Fruit fly (Drosophila melanogaster) whole organism, embryonic: ENCODE measurements around the gene CG11912.

ENCODE experiments used
- B-H1 ChIP-seq: fragments of 200-800 bp; sonication (Bioruptor generic); IDR thresholded peaks from 3 replicates; pipeline ENCODE4 v1.3.6; 2022; ENCODE audit warnings: missing biosample characterization, missing genetic modification characterization
- Blimp-1 ChIP-seq: fragments of 200-800 bp; sonication (Bioruptor generic); optimal IDR thresholded peaks from 3 replicates; lab custom pipeline; 2018; ENCODE audit warnings: missing biosample characterization, missing genetic modification characterization, mild to moderate bottlenecking, moderate library complexity, missing genetic modification reagents
- CG10543 ChIP-seq: fragments of 200-800 bp; sonication (Bioruptor generic); optimal IDR thresholded peaks from 3 replicates; lab custom pipeline; 2017; ENCODE audit warnings: missing biosample characterization, mild to moderate bottlenecking, missing genetic modification characterization, moderate library complexity
- CG11504 ChIP-seq: fragments of 200-800 bp; sonication (Bioruptor generic); optimal IDR thresholded peaks from 3 replicates; lab custom pipeline; 2019; ENCODE audit warnings: missing biosample characterization, mild to moderate bottlenecking, missing genetic modification characterization, moderate library complexity
- CG12744 ChIP-seq: fragments of 200-800 bp; sonication (Bioruptor generic); optimal IDR thresholded peaks from 2 replicates; lab custom pipeline; 2016; ENCODE audit warnings: missing biosample characterization, missing genetic modification characterization
- CG12942 ChIP-seq: fragments of 200-800 bp; sonication (Bioruptor generic); optimal IDR thresholded peaks from 3 replicates; lab custom pipeline; 2016; ENCODE audit warnings: missing biosample characterization, missing genetic modification characterization
- CG13894 ChIP-seq: fragments of 200-800 bp; sonication (Bioruptor generic); optimal IDR thresholded peaks from 3 replicates; lab custom pipeline; 2018; ENCODE audit warnings: missing biosample characterization, mild to moderate bottlenecking, missing genetic modification characterization, moderate library complexity
- CG15514 ChIP-seq: fragments of 200-800 bp; sonication (Bioruptor generic); optimal IDR thresholded peaks from 3 replicates; lab custom pipeline; 2017; ENCODE audit warnings: missing biosample characterization, missing genetic modification characterization, mild to moderate bottlenecking, moderate library complexity, missing genetic modification reagents
- CG15601 ChIP-seq: fragments of 200-800 bp; sonication (Bioruptor generic); optimal IDR thresholded peaks from 3 replicates; lab custom pipeline; 2019; ENCODE audit warnings: missing biosample characterization, mild to moderate bottlenecking, missing genetic modification characterization, moderate library complexity
- CG18599 ChIP-seq: fragments of 200-800 bp; sonication (Bioruptor generic); optimal IDR thresholded peaks from 3 replicates; lab custom pipeline; 2017; ENCODE audit warnings: missing biosample characterization, missing genetic modification characterization, mild to moderate bottlenecking, moderate library complexity, missing genetic modification reagents
- CG34376 ChIP-seq: fragments of 200-800 bp; sonication (Bioruptor generic); optimal IDR thresholded peaks from 2 replicates; lab custom pipeline; 2018; ENCODE audit warnings: missing biosample characterization, mild to moderate bottlenecking, missing genetic modification characterization
- CG6654 ChIP-seq: fragments of 200-800 bp; sonication (Bioruptor generic); optimal IDR thresholded peaks from 2 replicates; lab custom pipeline; 2017; ENCODE audit warnings: missing biosample characterization, mild to moderate bottlenecking, missing genetic modification characterization
- CG7556 ChIP-seq: fragments of 200-800 bp; sonication (Bioruptor generic); optimal IDR thresholded peaks from 2 replicates; lab custom pipeline; 2017; ENCODE audit warnings: missing biosample characterization, mild to moderate bottlenecking, missing genetic modification characterization
- CG9437 ChIP-seq: fragments of 200-800 bp; sonication (Bioruptor generic); optimal IDR thresholded peaks from 2 replicates; lab custom pipeline; 2018; ENCODE audit warnings: missing biosample characterization, mild to moderate bottlenecking, missing genetic modification characterization
- D19A ChIP-seq: fragments of 200-800 bp; optimal IDR thresholded peaks from 3 replicates; lab custom pipeline; 2019; ENCODE audit warnings: missing biosample characterization, mild to moderate bottlenecking, missing genetic modification characterization, moderate library complexity
- Deaf1 ChIP-seq: fragments of 200-800 bp; optimal IDR thresholded peaks from 3 replicates; lab custom pipeline; 2019; ENCODE audit warnings: missing biosample characterization, mild to moderate bottlenecking, missing genetic modification characterization, moderate library complexity
- Doc3 ChIP-seq: fragments of 200-800 bp; sonication (Bioruptor generic); IDR thresholded peaks from 3 replicates; pipeline ENCODE4 v1.3.6; 2022; ENCODE audit warnings: missing biosample characterization, missing genetic modification characterization; ENCODE audit not compliant: partially characterized antibody
- Elba2 ChIP-seq: fragments of 200-800 bp; sonication (Bioruptor generic); optimal IDR thresholded peaks from 3 replicates; lab custom pipeline; 2016; ENCODE audit warnings: missing biosample characterization, missing genetic modification characterization
- Ets65A ChIP-seq: fragments of 200-800 bp; sonication (Bioruptor generic); peaks from one replicate; lab custom pipeline; 2016; ENCODE audit warnings: missing biosample characterization, missing genetic modification characterization
- Fer1 ChIP-seq: fragments of 200-800 bp; sonication (Bioruptor generic); optimal IDR thresholded peaks from 2 replicates; lab custom pipeline; 2017; ENCODE audit warnings: missing biosample characterization, mild to moderate bottlenecking, missing genetic modification characterization
- Nf-YB ChIP-seq: fragments of 200-800 bp; sonication (Bioruptor generic); optimal IDR thresholded peaks from 3 replicates; lab custom pipeline; 2019; ENCODE audit warnings: missing biosample characterization, mild to moderate bottlenecking, missing genetic modification characterization, moderate library complexity
- Nf-YC ChIP-seq: fragments of 200-800 bp; optimal IDR thresholded peaks from 3 replicates; lab custom pipeline; 2019; ENCODE audit warnings: missing biosample characterization, mild to moderate bottlenecking, missing genetic modification characterization, moderate library complexity
- NfI ChIP-seq: fragments of 200-800 bp; sonication (Bioruptor generic); optimal IDR thresholded peaks from 3 replicates; lab custom pipeline; 2018; ENCODE audit warnings: missing biosample characterization, mild to moderate bottlenecking, missing genetic modification characterization, moderate library complexity
- PHDP ChIP-seq: fragments of 200-800 bp; sonication (Bioruptor generic); optimal IDR thresholded peaks from 3 replicates; lab custom pipeline; 2018; ENCODE audit warnings: missing biosample characterization, mild to moderate bottlenecking, missing genetic modification characterization, moderate library complexity
- Scr ChIP-seq: fragments of 200-800 bp; sonication (Bioruptor generic); IDR thresholded peaks from 2 replicates; pipeline ENCODE4 v1.3.6; 2022; ENCODE audit warnings: missing biosample characterization, missing genetic modification characterization; ENCODE audit not compliant: partially characterized antibody
- Trl ChIP-seq, 3 experiments: fragments of >200 bp in 2 of 3; fragments of 200-800 bp in 1 of 3; sonication (Bioruptor generic) in 1 of 3; optimal IDR thresholded peaks; 2 replicates in 1 of 3; 3 replicates in 2 of 3; lab custom pipeline; 2016 to 2017; ENCODE audit warnings: missing biosample characterization in 1 of 3, missing genetic modification characterization in 1 of 3
- abd-A ChIP-seq: fragments of 200-800 bp; sonication (Bioruptor generic); optimal IDR thresholded peaks from 3 replicates; lab custom pipeline; 2019; ENCODE audit warnings: missing biosample characterization, mild to moderate bottlenecking, missing genetic modification characterization, moderate library complexity
- ato ChIP-seq: fragments of 200-800 bp; sonication (Bioruptor generic); IDR thresholded peaks from 2 replicates; pipeline ENCODE4 v1.3.6; 2022; ENCODE audit warnings: missing biosample characterization, missing genetic modification characterization; ENCODE audit not compliant: partially characterized antibody
- caup ChIP-seq: fragments of 200-800 bp; sonication (Bioruptor generic); optimal IDR thresholded peaks from 3 replicates; lab custom pipeline; 2017; ENCODE audit warnings: missing biosample characterization, mild to moderate bottlenecking, missing genetic modification characterization, moderate library complexity; ENCODE audit not compliant: severe bottlenecking
- cwo ChIP-seq: fragments of 200-800 bp; sonication (Bioruptor generic); optimal IDR thresholded peaks from 3 replicates; lab custom pipeline; 2017; ENCODE audit warnings: missing biosample characterization, missing genetic modification characterization, mild to moderate bottlenecking, moderate library complexity, missing genetic modification reagents
- ewg ChIP-seq: fragments of 200-800 bp; sonication (Bioruptor generic); optimal IDR thresholded peaks from 3 replicates; lab custom pipeline; 2017; ENCODE audit warnings: mild to moderate bottlenecking, missing biosample characterization, missing genetic modification reagents, missing genetic modification characterization
- exex ChIP-seq: fragments of 200-800 bp; sonication (Bioruptor generic); optimal IDR thresholded peaks from 4 replicates; lab custom pipeline; 2018; ENCODE audit warnings: missing biosample characterization, mild to moderate bottlenecking, missing genetic modification characterization, moderate library complexity
- gfzf ChIP-seq: fragments of 200-800 bp; sonication (Bioruptor generic); optimal IDR thresholded peaks from 2 replicates; lab custom pipeline; 2016; ENCODE audit warnings: missing biosample characterization, mild to moderate bottlenecking, missing genetic modification characterization, moderate library complexity
- gsb ChIP-seq: fragments of 200-800 bp; sonication (Bioruptor generic); IDR thresholded peaks from 2 replicates; pipeline ENCODE4 v1.3.6; 2022; ENCODE audit warnings: missing biosample characterization, missing genetic modification characterization
- jing ChIP-seq: fragments of 200-800 bp; sonication (Bioruptor generic); optimal IDR thresholded peaks from 2 replicates; lab custom pipeline; 2018; ENCODE audit warnings: missing biosample characterization, mild to moderate bottlenecking, missing genetic modification characterization
- run ChIP-seq: fragments of 200-800 bp; sonication (Bioruptor generic); optimal IDR thresholded peaks from 3 replicates; lab custom pipeline; 2018; ENCODE audit warnings: missing biosample characterization, mild to moderate bottlenecking, missing genetic modification characterization
- so ChIP-seq: fragments of 200-800 bp; sonication (Bioruptor generic); IDR thresholded peaks from 3 replicates; pipeline ENCODE4 v1.3.6; 2022; ENCODE audit warnings: missing biosample characterization, missing genetic modification characterization
- sob ChIP-seq: fragments of 200-800 bp; sonication (Bioruptor generic); IDR thresholded peaks from 2 replicates; pipeline ENCODE4 v1.3.6; 2022; ENCODE audit warnings: missing biosample characterization, missing genetic modification characterization
- tio ChIP-seq: fragments of 200-800 bp; sonication (Bioruptor generic); optimal IDR thresholded peaks from 2 replicates; lab custom pipeline; 2017; ENCODE audit warnings: missing biosample characterization, missing genetic modification characterization, inconsistent platforms
- zfh2 ChIP-seq: fragments of 200-800 bp; sonication (Bioruptor generic); optimal IDR thresholded peaks from 2 replicates; lab custom pipeline; 2016; ENCODE audit warnings: missing biosample characterization, missing genetic modification characterization

The CG11912 gene

DNA sequence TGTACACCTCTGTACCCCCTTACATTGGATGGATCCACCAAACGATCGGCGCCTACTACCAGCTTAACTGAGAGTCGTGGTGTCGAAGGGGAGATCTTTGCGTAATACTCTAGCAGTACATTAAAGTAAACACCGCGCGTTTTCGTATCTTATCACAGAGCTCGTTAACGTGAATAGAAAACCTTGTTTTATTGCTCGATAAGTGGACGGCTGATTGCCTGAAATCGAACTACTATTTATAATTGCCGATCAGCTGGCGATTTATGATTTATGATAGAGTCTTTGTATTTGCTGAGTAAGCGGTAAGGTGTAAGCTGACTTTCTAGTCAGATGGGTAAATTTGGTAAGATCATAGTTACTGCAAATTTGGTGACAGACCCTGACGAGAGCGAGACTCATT is 3.9 kb upstream of the CG11912 start (continued):
- TF ChIP-seq caup (peak; percentile 4), exex (tag; lab: Kevin White, UChicago) (peak; percentile 98)

- TF ChIP-seq CG15514 (GFP tag; lab: Kevin White, UChicago) (peak; percentile 97), ewg (GFP tag; lab: Kevin White, UChicago) (no peak)
These were observed 2.7 kb upstream of the CG11912 start, which contains the start of gene CG33127 for dm6 chr2L:321793-322192. TSS of gene CG33127 (plus strand) at chr2L:322101.

dm6 chr2L:321148-321547 is 2.1 kb upstream of the CG11912 start, which contains the start of gene CG11911:
TSS of gene CG11911 (minus strand) at chr2L:321248.
- TF ChIP-seq exex (tag; lab: Kevin White, UChicago) (peak; percentile 83), Elba2 (GFP tag; lab: Kevin White, UChicago) (no peak), Ets65A (peak; percentile 19), CG15601 (tag; lab: Kevin White, UChicago) (no peak)
- TF ChIP-seq, all 482 proteins: peak for 2

DNA sequence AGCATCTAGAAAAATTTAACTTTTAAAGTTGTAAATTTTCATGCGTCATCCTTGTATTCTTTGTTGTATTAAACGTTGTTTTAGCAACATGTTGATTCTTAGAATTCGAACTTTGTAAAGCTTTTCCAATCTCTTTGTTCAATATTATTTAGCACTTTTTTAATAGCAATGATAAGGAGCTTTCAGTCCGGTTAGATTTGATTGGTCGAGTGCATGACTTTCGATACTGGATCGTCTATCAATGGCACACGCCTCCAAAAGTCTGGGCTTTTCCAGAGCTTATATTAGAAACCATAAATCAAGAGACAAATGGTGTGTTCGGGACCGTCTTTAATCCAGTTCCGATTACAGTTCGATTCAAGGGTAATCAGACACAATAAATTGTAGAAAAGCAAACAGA is 686 bp upstream of the CG11912 start:
- no peak for TF ChIP-seq gfzf (GFP tag; lab: Kevin White, UChicago)
- no peak for TF ChIP-seq run (tag; lab: Kevin White, UChicago)
- no peak for TF ChIP-seq gsb
- peak; percentile 80 for TF ChIP-seq exex (tag; lab: Kevin White, UChicago)
- TF ChIP-seq Nf-YB (GFP tag; lab: Kevin White, UChicago), result peak; percentile 83
- no peak for TF ChIP-seq CG12744 (GFP tag; lab: Kevin White, UChicago)
- peak; percentile 67 for TF ChIP-seq CG11504 (tag; lab: Kevin White, UChicago)
- TF ChIP-seq CG6654, result no peak
- peak; percentile 87 for TF ChIP-seq Nf-YC

DNA sequence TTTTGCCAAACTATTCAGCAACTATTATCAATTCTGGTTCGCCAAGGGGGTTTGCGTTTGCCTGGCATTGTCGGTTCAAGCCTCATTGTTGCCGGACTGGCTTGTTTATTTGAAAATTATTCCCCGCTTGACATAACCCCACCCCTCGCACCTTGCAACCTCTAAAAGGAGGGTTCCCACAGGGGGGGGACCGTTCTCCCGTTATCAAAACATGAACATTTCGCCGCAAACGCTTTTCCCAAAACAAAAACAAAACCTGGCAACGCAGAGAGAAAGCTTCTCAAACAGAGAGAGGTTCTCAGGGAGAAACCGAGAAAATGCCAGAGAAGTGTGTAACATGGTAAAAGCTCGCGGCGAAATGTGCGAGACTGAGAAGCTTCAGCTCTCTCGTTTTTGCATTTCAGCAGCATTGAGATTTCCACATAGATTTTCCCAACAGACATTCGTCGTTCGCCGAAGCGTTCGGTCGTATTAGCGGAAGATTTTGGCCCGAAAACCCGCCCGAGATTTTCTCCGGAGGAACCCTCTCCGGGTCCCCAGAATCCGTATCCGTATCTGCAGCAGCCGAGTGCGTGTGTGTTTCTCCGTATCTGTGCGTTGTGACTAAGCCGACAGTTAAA is 9.1 kb downstream of the CG11912 start:
- TF ChIP-seq tio (GFP tag; lab: Kevin White, UChicago) (no peak), CG10543 (GFP tag; lab: Kevin White, UChicago) (peak; percentile 28), Blimp-1 (GFP tag; lab: Kevin White, UChicago) (no peak), PHDP (tag; lab: Kevin White, UChicago) (no peak), B-H1 (GFP tag; lab: Robert Waterston, UW) (no peak), CG34376 (peak; percentile 39), cwo (GFP tag; lab: Kevin White, UChicago) (no peak), Doc3 (no peak), D19A (tag; lab: Kevin White, UChicago) (no peak), CG15514 (GFP tag; lab: Kevin White, UChicago) (peak; percentile 22), Scr (GFP tag; lab: Robert Waterston, UW) (no peak), Fer1 (GFP tag; lab: Kevin White, UChicago) (peak; percentile 10), jing (GFP tag; lab: Kevin White, UChicago) (no peak), abd-A (peak; percentile 61), CG18599 (GFP tag; lab: Kevin White, UChicago) (peak; percentile 35), CG9437 (GFP tag; lab: Kevin White, UChicago) (no peak), zfh2 (GFP tag; lab: Kevin White, UChicago) (peak; percentile 3), CG12942 (GFP tag; lab: Kevin White, UChicago) (no peak), NfI (GFP tag; lab: Kevin White, UChicago) (no peak), ewg (GFP tag; lab: Kevin White, UChicago) (no peak), CG7556 (GFP tag; lab: Kevin White, UChicago) (no peak), so (GFP tag; lab: Robert Waterston, UW) (peak; percentile 18; the same call in 1 of the 3 replicates), Trl (optimal IDR thresholded peaks at IDR 0.05; lab: Kevin White, UChicago) (peak; percentile 77 to 90), Trl (GFP tag; optimal IDR thresholded peaks at IDR 0.05; lab: Kevin White, UChicago) (peak; percentile 9), ato (GFP tag; lab: Robert Waterston, UW) (no peak), Deaf1 (peak; percentile 86), CG13894 (tag; lab: Kevin White, UChicago) (peak; percentile 57), sob (GFP tag; lab: Robert Waterston, UW) (peak; percentile 29; the same call in 1 of the 2 replicates)
